Fruit fly (Drosophila melanogaster): Measurements from ENCODE around the gene CG5877.

Gene CG5877

dm6 chrX:15298298-15299069 lies 5.7 kb downstream of the CG5877 start (continued):
- TF ChIP-seq ranshi (GFP tag; IDR thresholded peaks at IDR 0.05) (peak; percentile 95), Hmx (GFP tag; optimal IDR thresholded peaks at IDR 0.05) (peak; percentile 65), CG5180 (GFP tag; optimal IDR thresholded peaks at IDR 0.05) (peak; percentile 89), en (GFP tag; optimal IDR thresholded peaks at IDR 0.05) (peak; percentile 21), Stat92E (GFP tag; optimal IDR thresholded peaks at IDR 0.05) (peak in 1 of 3 experiments; percentile 76), Med (GFP tag) (peak; percentile 90), BtbVII (GFP tag; optimal IDR thresholded peaks at IDR 0.05) (peak; percentile 97), Scr (GFP tag; IDR thresholded peaks at IDR 0.05; ENCODE audit: partially characterized antibody) (no peak), ERR (GFP tag; optimal IDR thresholded peaks at IDR 0.05) (no peak), chinmo (GFP tag; IDR thresholded peaks at IDR 0.05; ENCODE audit: partially characterized antibody) (peak; percentile 77; the same call in 1 of the 4 replicates), CG18476 (GFP tag; optimal IDR thresholded peaks at IDR 0.05) (peak; percentile 87), CG10274 (GFP tag; optimal IDR thresholded peaks at IDR 0.05) (peak; percentile 91), Chrac-16 (GFP tag; optimal IDR thresholded peaks at IDR 0.05) (peak; percentile 93), Six4 (GFP tag; optimal IDR thresholded peaks at IDR 0.05) (peak; percentile 94), CG17612 (GFP tag; IDR thresholded peaks at IDR 0.05) (peak; percentile 84), nau (GFP tag; optimal IDR thresholded peaks at IDR 0.05) (peak; percentile 97), bsh (GFP tag; optimal IDR thresholded peaks at IDR 0.05) (peak; percentile 75 to 97), abd-A (tag; optimal IDR thresholded peaks at IDR 0.05) (peak; percentile 78), kay (GFP tag; optimal IDR thresholded peaks at IDR 0.05) (peak; percentile 94), crol (GFP tag; IDR thresholded peaks at IDR 0.05) (peak; percentile 96), Mrtf (GFP tag; IDR thresholded peaks at IDR 0.05) (peak; percentile 93), lab (GFP tag; optimal IDR thresholded peaks at IDR 0.05) (peak; percentile 99), CG9932 (GFP tag; IDR thresholded peaks at IDR 0.05) (peak; percentile 97), CG16863 (GFP tag; optimal IDR thresholded peaks at IDR 0.05) (peak; percentile 46), B-H2 (GFP tag; optimal IDR thresholded peaks at IDR 0.05) (peak; percentile 92), CG34224 (GFP tag; IDR thresholded peaks at IDR 0.05; ENCODE audit: partially characterized antibody) (peak; percentile 55), tio (GFP tag; optimal IDR thresholded peaks at IDR 0.05) (peak; percentile 97), Opbp (GFP tag; IDR thresholded peaks at IDR 0.05; ENCODE audit: partially characterized antibody) (no peak), cas (GFP tag; IDR thresholded peaks at IDR 0.05) (peak; percentile 92), Dp (GFP tag; optimal IDR thresholded peaks at IDR 0.05) (peak; percentile 26), CG1832 (GFP tag; optimal IDR thresholded peaks at IDR 0.05) (peak; percentile 87), CG43689 (GFP tag; IDR thresholded peaks at IDR 0.05) (peak; percentile 90), kni (GFP tag; optimal IDR thresholded peaks at IDR 0.05) (peak; percentile 90), Hr3 (GFP tag; optimal IDR thresholded peaks at IDR 0.05) (peak; percentile 97), Tbp (GFP tag; optimal IDR thresholded peaks at IDR 0.05) (no peak), fu2 (GFP tag; optimal IDR thresholded peaks at IDR 0.05) (peak; percentile 76), sim (GFP tag; IDR thresholded peaks at IDR 0.05) (peak; percentile 85), gce (GFP tag; IDR thresholded peaks at IDR 0.05) (peak; percentile 98), hb (GFP tag; IDR thresholded peaks at IDR 0.05; ENCODE audit: partially characterized antibody) (no peak), trem (tag; optimal IDR thresholded peaks at IDR 0.05) (peak; percentile 92), ems (GFP tag; optimal IDR thresholded peaks at IDR 0.05) (peak; percentile 75), grau (tag; optimal IDR thresholded peaks at IDR 0.05) (peak; percentile 98), fd3F (GFP tag; optimal IDR thresholded peaks at IDR 0.05) (peak; percentile 97), hbn (GFP tag; IDR thresholded peaks at IDR 0.05; ENCODE audit: partially characterized antibody) (no peak; the same call in 1 of the 2 replicates), CG11398 (GFP tag; optimal IDR thresholded peaks at IDR 0.05) (no peak), CG11093 (GFP tag; IDR thresholded peaks at IDR 0.05) (peak; percentile 97), CG34376 (GFP tag; optimal IDR thresholded peaks at IDR 0.05) (peak; percentile 98), Deaf1 (tag; optimal IDR thresholded peaks at IDR 0.05) (peak; percentile 79)

Data from whole organism, embryonic.